Worm (Caenorhabditis elegans): ENCODE measurements around the gene F21H12.3.

Gene F21H12.3

ce11 chrII:6067066-6067465, 15.7 kb upstream of the F21H12.3 start, which contains the start of gene H12I13.1:
Gene H12I13.1, minus strand, starts transcription at chrII:6067166.
- no peak for TF ChIP-seq flt-1 (GFP tag; IDR thresholded peaks at IDR 0.05)
- no peak for TF ChIP-seq scrt-1 (GFP tag; IDR thresholded peaks at IDR 0.05)
- TF ChIP-seq tbx-11 (GFP tag; IDR thresholded peaks at IDR 0.05) = no peak
- no peak for TF ChIP-seq ceh-13 (GFP tag; optimal IDR thresholded peaks at IDR 0.05)
- no peak for TF ChIP-seq tbx-37 (GFP tag; conservative IDR thresholded peaks at IDR 0.05)
- TF ChIP-seq tra-4 (tag; optimal IDR thresholded peaks at IDR 0.05) = no peak
- no peak for TF ChIP-seq ets-7 (tag; optimal IDR thresholded peaks at IDR 0.05)
- TF ChIP-seq hnd-1 (tag; optimal IDR thresholded peaks at IDR 0.05) = no peak
- no peak for TF ChIP-seq hmbx-1 (tag; optimal IDR thresholded peaks at IDR 0.05)
- no peak for TF ChIP-seq ama-1 (optimal IDR thresholded peaks at IDR 0.05)
- no peak for TF ChIP-seq F13C5.2 (tag; optimal IDR thresholded peaks at IDR 0.05)
- no peak for TF ChIP-seq ceh-36 (tag; optimal IDR thresholded peaks at IDR 0.05)
- TF ChIP-seq B0310.2 (tag; optimal IDR thresholded peaks at IDR 0.05) = no peak
- no peak for TF ChIP-seq aly-1 (tag; optimal IDR thresholded peaks at IDR 0.05)
- no peak for TF ChIP-seq pes-1 (GFP tag; IDR thresholded peaks at IDR 0.05)
- no peak for TF ChIP-seq hmg-4 (GFP tag; optimal IDR thresholded peaks at IDR 0.05)
- no peak for TF ChIP-seq sea-1 (GFP tag; conservative IDR thresholded peaks at IDR 0.05)

DNA sequence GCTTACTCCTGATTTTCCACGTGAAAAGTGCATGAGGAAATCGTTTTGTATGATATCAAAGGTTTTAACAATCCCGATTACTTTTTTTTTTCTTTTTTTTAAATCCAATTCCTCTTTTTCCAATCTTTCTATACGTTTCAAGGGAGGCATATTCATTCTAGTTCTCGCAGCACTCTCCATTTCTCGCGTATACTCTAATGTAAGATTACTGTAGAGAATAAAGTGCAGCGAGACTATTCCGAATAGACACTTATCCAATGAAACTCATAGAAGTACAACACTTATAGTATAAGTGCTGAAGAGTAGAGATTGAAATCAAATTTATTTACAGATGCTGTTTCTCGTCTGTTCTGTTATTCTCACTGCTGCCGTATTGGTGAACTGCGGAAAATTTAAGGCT, 5.1 kb upstream of the F21H12.3 start, which contains the start of gene H12I13.6:
H12I13.6 (plus strand) TSS at position 301 of the 400 bp plus-strand sequence.
- no peak for TF ChIP-seq ama-1 (optimal IDR thresholded peaks at IDR 0.05)
- TF ChIP-seq ceh-13 (GFP tag; optimal IDR thresholded peaks at IDR 0.05) = no peak
- no peak for TF ChIP-seq tbx-11 (GFP tag; IDR thresholded peaks at IDR 0.05)
- no peak for TF ChIP-seq B0310.2 (tag; optimal IDR thresholded peaks at IDR 0.05)
- TF ChIP-seq sea-1 (GFP tag; conservative IDR thresholded peaks at IDR 0.05) = no peak
- no peak for TF ChIP-seq tra-4 (tag; optimal IDR thresholded peaks at IDR 0.05)
- TF ChIP-seq flt-1 (GFP tag; IDR thresholded peaks at IDR 0.05) = no peak
- no peak for TF ChIP-seq tbx-37 (GFP tag; conservative IDR thresholded peaks at IDR 0.05)
- TF ChIP-seq scrt-1 (GFP tag; IDR thresholded peaks at IDR 0.05) = no peak

- no peak for TF ChIP-seq F13C5.2 (tag; optimal IDR thresholded peaks at IDR 0.05)
- no peak for TF ChIP-seq sea-1 (GFP tag; conservative IDR thresholded peaks at IDR 0.05)
- TF ChIP-seq hnd-1 (tag; optimal IDR thresholded peaks at IDR 0.05) = no peak
- no peak for TF ChIP-seq tra-4 (tag; optimal IDR thresholded peaks at IDR 0.05)
- no peak for TF ChIP-seq ets-7 (tag; optimal IDR thresholded peaks at IDR 0.05)
- no peak for TF ChIP-seq hmg-4 (GFP tag; optimal IDR thresholded peaks at IDR 0.05)
- no peak for TF ChIP-seq tbx-37 (GFP tag; conservative IDR thresholded peaks at IDR 0.05)
- no peak for TF ChIP-seq flt-1 (GFP tag; IDR thresholded peaks at IDR 0.05)
- no peak for TF ChIP-seq ama-1 (optimal IDR thresholded peaks at IDR 0.05)
- no peak for TF ChIP-seq tbx-11 (GFP tag; IDR thresholded peaks at IDR 0.05)
- TF ChIP-seq B0310.2 (tag; optimal IDR thresholded peaks at IDR 0.05) = no peak
- no peak for TF ChIP-seq ceh-13 (GFP tag; optimal IDR thresholded peaks at IDR 0.05)
- TF ChIP-seq aly-1 (tag; optimal IDR thresholded peaks at IDR 0.05) = no peak
- no peak for TF ChIP-seq pes-1 (GFP tag; IDR thresholded peaks at IDR 0.05)
- TF ChIP-seq scrt-1 (GFP tag; IDR thresholded peaks at IDR 0.05) = no peak
- no peak for TF ChIP-seq hmbx-1 (tag; optimal IDR thresholded peaks at IDR 0.05)
- TF ChIP-seq ceh-36 (tag; optimal IDR thresholded peaks at IDR 0.05) = no peak
These were observed 2.0 kb upstream of the F21H12.3 start, which contains the start of gene fbf-1 for ce11 chrII:6080743-6081142. Gene fbf-1, minus strand, starts transcription at chrII:6080843.

- no peak for TF ChIP-seq tbx-11 (GFP tag; IDR thresholded peaks at IDR 0.05)
- TF ChIP-seq ceh-36 (tag; optimal IDR thresholded peaks at IDR 0.05) = no peak
- TF ChIP-seq aly-1 (tag; optimal IDR thresholded peaks at IDR 0.05) = no peak
- no peak for TF ChIP-seq tbx-37 (GFP tag; conservative IDR thresholded peaks at IDR 0.05)
- TF ChIP-seq B0310.2 (tag; optimal IDR thresholded peaks at IDR 0.05) = no peak
- TF ChIP-seq tra-4 (tag; optimal IDR thresholded peaks at IDR 0.05) = no peak
- no peak for TF ChIP-seq hmbx-1 (tag; optimal IDR thresholded peaks at IDR 0.05)
- no peak for TF ChIP-seq ets-7 (tag; optimal IDR thresholded peaks at IDR 0.05)
- TF ChIP-seq sea-1 (GFP tag; conservative IDR thresholded peaks at IDR 0.05) = no peak
- TF ChIP-seq pes-1 (GFP tag; IDR thresholded peaks at IDR 0.05) = no peak
These were observed 8.7 kb downstream of the F21H12.3 start, which contains the start of the genes fbf-2 and nspg-3 for ce11 chrII:6091380-6091779. Gene fbf-2, minus strand, starts transcription at chrII:6091480. Gene nspg-3, plus strand, starts transcription at chrII:6091767.

ce11 chrII:6097441-6097840, 14.7 kb downstream of the F21H12.3 start, which contains the start of the genes tpp-2 and rbbp-5:
Gene tpp-2, minus strand, starts transcription at chrII:6097597.
Gene rbbp-5, plus strand, starts transcription at chrII:6097830.
- TF ChIP-seq tra-4 (tag; optimal IDR thresholded peaks at IDR 0.05) (no peak), scrt-1 (GFP tag; IDR thresholded peaks at IDR 0.05) (no peak), ets-7 (tag; optimal IDR thresholded peaks at IDR 0.05) (no peak), tbx-37 (GFP tag; conservative IDR thresholded peaks at IDR 0.05) (peak; percentile 57; the same call in 1 of the 2 replicates), sea-1 (GFP tag; conservative IDR thresholded peaks at IDR 0.05) (no peak), ceh-36 (tag; optimal IDR thresholded peaks at IDR 0.05) (no peak), aly-1 (tag; optimal IDR thresholded peaks at IDR 0.05) (no peak)

- TF ChIP-seq sea-1 (GFP tag; conservative IDR thresholded peaks at IDR 0.05) (no peak), B0310.2 (tag; optimal IDR thresholded peaks at IDR 0.05) (no peak), tra-4 (tag; optimal IDR thresholded peaks at IDR 0.05) (no peak), ceh-13 (GFP tag; optimal IDR thresholded peaks at IDR 0.05) (no peak), hnd-1 (tag; optimal IDR thresholded peaks at IDR 0.05) (no peak), F13C5.2 (tag; optimal IDR thresholded peaks at IDR 0.05) (no peak), hmg-4 (GFP tag; optimal IDR thresholded peaks at IDR 0.05) (no peak), tbx-37 (GFP tag; conservative IDR thresholded peaks at IDR 0.05) (no peak), scrt-1 (GFP tag; IDR thresholded peaks at IDR 0.05) (no peak), ama-1 (optimal IDR thresholded peaks at IDR 0.05) (no peak)
These were observed 16.8 kb downstream of the F21H12.3 start, which contains the start of gene rgs-3 for ce11 chrII:6099500-6099899. Gene rgs-3, plus strand, starts transcription at chrII:6099800.

DNA sequence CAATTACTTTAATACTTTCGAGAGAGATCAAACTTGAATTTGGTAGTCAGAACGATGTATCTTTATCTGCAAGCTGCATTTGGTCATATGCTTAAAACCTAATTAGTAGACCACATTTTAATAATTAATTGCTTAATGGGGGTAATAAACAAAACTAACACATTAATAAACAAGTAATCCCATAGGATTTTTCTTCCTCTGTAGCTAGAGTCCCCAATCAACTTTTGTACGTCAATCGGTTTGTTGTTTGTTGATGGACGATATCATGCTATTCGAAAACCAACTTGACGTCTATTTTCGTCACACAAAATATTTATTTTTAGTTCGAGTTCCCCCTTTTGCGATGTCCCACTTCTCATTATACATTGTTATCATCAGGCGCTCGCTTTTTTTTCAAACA, 18.8 kb downstream of the F21H12.3 start:
- TF ChIP-seq ama-1 (optimal IDR thresholded peaks at IDR 0.05) (no peak), F13C5.2 (tag; optimal IDR thresholded peaks at IDR 0.05) (no peak), aly-1 (tag; optimal IDR thresholded peaks at IDR 0.05) (no peak), scrt-1 (GFP tag; IDR thresholded peaks at IDR 0.05) (no peak), flt-1 (GFP tag; IDR thresholded peaks at IDR 0.05) (no peak), tbx-11 (GFP tag; IDR thresholded peaks at IDR 0.05) (no peak), ceh-13 (GFP tag; optimal IDR thresholded peaks at IDR 0.05) (no peak), tra-4 (tag; optimal IDR thresholded peaks at IDR 0.05) (no peak), ets-7 (tag; optimal IDR thresholded peaks at IDR 0.05) (no peak), B0310.2 (tag; optimal IDR thresholded peaks at IDR 0.05) (no peak), ceh-36 (tag; optimal IDR thresholded peaks at IDR 0.05) (no peak), hmbx-1 (tag; optimal IDR thresholded peaks at IDR 0.05) (no peak), tbx-37 (GFP tag; conservative IDR thresholded peaks at IDR 0.05) (no peak), sea-1 (GFP tag; conservative IDR thresholded peaks at IDR 0.05) (no peak), hnd-1 (tag; optimal IDR thresholded peaks at IDR 0.05) (no peak), pes-1 (GFP tag; IDR thresholded peaks at IDR 0.05) (no peak)

All from whole organism, early embryonic.